Fruit fly (Drosophila melanogaster) whole organism, embryonic: ENCODE results near the gene CG15143.
A peak's percentile ranks its signal among the peaks of the same experiment; 100 is the strongest.

Experiments
- Ada2b ChIP-seq: fragments of 200-800 bp; sonication (Bioruptor generic); IDR thresholded peaks from 2 replicates; pipeline ENCODE4 v1.3.6; 2022; ENCODE audit warnings: missing biosample characterization, missing genetic modification characterization
- Antp ChIP-seq: fragments of 200-800 bp; sonication (Bioruptor generic); optimal IDR thresholded peaks from 3 replicates; lab custom pipeline; 2016; ENCODE audit warnings: missing biosample characterization, missing genetic modification characterization
- CG10209 ChIP-seq: fragments of 200-800 bp; sonication (Bioruptor generic); optimal IDR thresholded peaks from 3 replicates; lab custom pipeline; 2017; ENCODE audit warnings: missing biosample characterization, mild to moderate bottlenecking, missing genetic modification characterization, missing genetic modification reagents
- CG10267 ChIP-seq: fragments of 200-800 bp; sonication (Bioruptor generic); optimal IDR thresholded peaks from 2 replicates; lab custom pipeline; 2018; ENCODE audit warnings: missing biosample characterization, mild to moderate bottlenecking, missing genetic modification characterization, moderate library complexity
- CG10565 ChIP-seq: fragments of 200-800 bp; sonication (Bioruptor generic); optimal IDR thresholded peaks from 3 replicates; lab custom pipeline; 2016; ENCODE audit warnings: missing biosample characterization, mild to moderate bottlenecking, missing genetic modification characterization
- CG11247 ChIP-seq: fragments of 200-800 bp; sonication (Bioruptor generic); IDR thresholded peaks from 2 replicates; pipeline ENCODE4 v1.3.6; 2022; ENCODE audit warnings: missing biosample characterization, missing genetic modification characterization
- CG12104 ChIP-seq: fragments of 200-800 bp; sonication (Bioruptor generic); optimal IDR thresholded peaks from 3 replicates; lab custom pipeline; 2016; ENCODE audit warnings: missing biosample characterization, missing genetic modification characterization
- CG12744 ChIP-seq: fragments of 200-800 bp; sonication (Bioruptor generic); optimal IDR thresholded peaks from 2 replicates; lab custom pipeline; 2016; ENCODE audit warnings: missing biosample characterization, missing genetic modification characterization
- CG15601 ChIP-seq: fragments of 200-800 bp; sonication (Bioruptor generic); optimal IDR thresholded peaks from 3 replicates; lab custom pipeline; 2019; ENCODE audit warnings: missing biosample characterization, mild to moderate bottlenecking, missing genetic modification characterization, moderate library complexity
- CG17328 ChIP-seq: fragments of 200-800 bp; sonication (Bioruptor generic); IDR thresholded peaks from 2 replicates; pipeline ENCODE4 v1.3.6; 2022; ENCODE audit warnings: missing biosample characterization, missing genetic modification characterization
- CG2129 ChIP-seq: fragments of 200-800 bp; sonication (Bioruptor generic); IDR thresholded peaks from 2 replicates; pipeline ENCODE4 v1.3.6; 2022; ENCODE audit warnings: missing biosample characterization, missing genetic modification characterization; ENCODE audit not compliant: partially characterized antibody
- CG2712 ChIP-seq: fragments of 200-800 bp; optimal IDR thresholded peaks from 3 replicates; lab custom pipeline; 2019; ENCODE audit warnings: missing biosample characterization, mild to moderate bottlenecking, missing genetic modification characterization, moderate library complexity
- CG2889 ChIP-seq: fragments of 200-800 bp; sonication (Bioruptor generic); IDR thresholded peaks from 3 replicates; pipeline ENCODE4 v1.3.6; 2022; ENCODE audit warnings: missing biosample characterization, missing genetic modification characterization
- CG31365 ChIP-seq: fragments of 200-800 bp; sonication (Bioruptor generic); optimal IDR thresholded peaks from 2 replicates; lab custom pipeline; 2018; ENCODE audit warnings: missing biosample characterization, mild to moderate bottlenecking, missing genetic modification characterization
- CG31441 ChIP-seq: fragments of 200-800 bp; sonication (Bioruptor generic); IDR thresholded peaks from 2 replicates; pipeline ENCODE4 v1.3.6; 2022; ENCODE audit warnings: missing biosample characterization, missing genetic modification characterization
- CG33213 ChIP-seq: fragments of 200-800 bp; sonication (Bioruptor generic); optimal IDR thresholded peaks from 3 replicates; lab custom pipeline; 2016; ENCODE audit warnings: missing biosample characterization, missing genetic modification characterization
- CG3838 ChIP-seq: fragments of 200-800 bp; sonication (Bioruptor generic); optimal IDR thresholded peaks from 3 replicates; lab custom pipeline; 2016; ENCODE audit warnings: missing biosample characterization, missing genetic modification characterization
- CG4820 ChIP-seq: fragments of 200-800 bp; sonication (Bioruptor generic); optimal IDR thresholded peaks from 3 replicates; lab custom pipeline; 2016; ENCODE audit warnings: missing biosample characterization, missing genetic modification characterization
- CG6854 ChIP-seq: fragments of 200-800 bp; sonication (Bioruptor generic); optimal IDR thresholded peaks from 3 replicates; lab custom pipeline; 2017; ENCODE audit warnings: missing biosample characterization, mild to moderate bottlenecking, missing genetic modification characterization
- CG7745 ChIP-seq: fragments of 200-800 bp; sonication (Bioruptor generic); optimal IDR thresholded peaks from 2 replicates; lab custom pipeline; 2018; ENCODE audit warnings: missing biosample characterization, mild to moderate bottlenecking, missing genetic modification characterization, moderate library complexity
- CG8388 ChIP-seq: fragments of 200-800 bp; sonication (Bioruptor generic); optimal IDR thresholded peaks from 2 replicates; lab custom pipeline; 2019; ENCODE audit warnings: missing biosample characterization, mild to moderate bottlenecking, missing genetic modification characterization, moderate library complexity
- CG9817 ChIP-seq: fragments of 200-800 bp; sonication (Bioruptor generic); optimal IDR thresholded peaks from 2 replicates; lab custom pipeline; 2018; ENCODE audit warnings: missing biosample characterization, mild to moderate bottlenecking, missing genetic modification characterization, moderate library complexity
- Chrac-16 ChIP-seq: fragments of 200-800 bp; sonication (Bioruptor generic); optimal IDR thresholded peaks from 3 replicates; lab custom pipeline; 2016; ENCODE audit warnings: missing biosample characterization, missing genetic modification characterization
- D19A ChIP-seq: fragments of 200-800 bp; optimal IDR thresholded peaks from 3 replicates; lab custom pipeline; 2019; ENCODE audit warnings: missing biosample characterization, mild to moderate bottlenecking, missing genetic modification characterization, moderate library complexity
- Dll ChIP-seq: fragments of 200-800 bp; sonication (Bioruptor generic); IDR thresholded peaks from 4 replicates; pipeline ENCODE4 v1.3.6; 2022; ENCODE audit warnings: missing biosample characterization, missing genetic modification characterization; ENCODE audit not compliant: partially characterized antibody
- Dp ChIP-seq: fragments of 200-800 bp; sonication (Bioruptor generic); optimal IDR thresholded peaks from 2 replicates; lab custom pipeline; 2018; ENCODE audit warnings: missing biosample characterization, mild to moderate bottlenecking, missing genetic modification characterization, moderate library complexity
- Eip74EF ChIP-seq, 2 experiments: fragments of 200-800 bp in 1 of 2; fragments of >200 bp in 1 of 2; sonication (Bioruptor generic) in 1 of 2; optimal IDR thresholded peaks; 2 replicates each; lab custom pipeline; 2017 to 2019; ENCODE audit warnings: missing biosample characterization in 2 of 2, missing genetic modification characterization in 2 of 2, mild to moderate bottlenecking in 1 of 2, moderate library complexity in 1 of 2
- H2.0 ChIP-seq: fragments of 200-800 bp; sonication (Bioruptor generic); IDR thresholded peaks from 2 replicates; pipeline ENCODE4 v1.3.6; 2022; ENCODE audit warnings: missing biosample characterization, missing genetic modification characterization
- HLHmδ ChIP-seq: fragments of 200-800 bp; sonication (Bioruptor generic); optimal IDR thresholded peaks from 2 replicates; lab custom pipeline; 2018; ENCODE audit warnings: missing biosample characterization, mild to moderate bottlenecking, missing genetic modification characterization, moderate library complexity
- Hr39 ChIP-seq: fragments of >200 bp; optimal IDR thresholded peaks from 2 replicates; lab custom pipeline; 2017
- MESR4 ChIP-seq: fragments of 200-800 bp; sonication (Bioruptor generic); optimal IDR thresholded peaks from 2 replicates; lab custom pipeline; 2018; ENCODE audit warnings: missing biosample characterization, mild to moderate bottlenecking, missing genetic modification characterization, moderate library complexity
- Mrtf ChIP-seq: fragments of 200-800 bp; sonication (Bioruptor generic); IDR thresholded peaks from 3 replicates; pipeline ENCODE4 v1.3.6; 2022; ENCODE audit warnings: missing biosample characterization, missing genetic modification characterization
- Poxn ChIP-seq: fragments of 200-800 bp; sonication (Bioruptor generic); IDR thresholded peaks from 2 replicates; pipeline ENCODE4 v1.3.6; 2022; ENCODE audit warnings: missing biosample characterization, missing genetic modification characterization
- Trl ChIP-seq, 3 experiments: fragments of >200 bp in 2 of 3; fragments of 200-800 bp in 1 of 3; sonication (Bioruptor generic) in 1 of 3; optimal IDR thresholded peaks; 2 replicates in 1 of 3; 3 replicates in 2 of 3; lab custom pipeline; 2016 to 2017; ENCODE audit warnings: missing biosample characterization in 1 of 3, missing genetic modification characterization in 1 of 3
- Usf ChIP-seq: fragments of 200-800 bp; sonication (Bioruptor generic); optimal IDR thresholded peaks from 2 replicates; lab custom pipeline; 2017; ENCODE audit warnings: missing genotype, missing biosample characterization, missing genetic modification characterization
- ara ChIP-seq: fragments of 200-800 bp; sonication (Bioruptor generic); IDR thresholded peaks from 2 replicates; pipeline ENCODE4 v1.3.6; 2022; ENCODE audit warnings: missing biosample characterization, missing genetic modification characterization
- bsh ChIP-seq, 2 experiments: fragments of 200-800 bp; sonication (Bioruptor generic); optimal IDR thresholded peaks; 2 replicates each; lab custom pipeline; 2017 to 2018; ENCODE audit warnings: mild to moderate bottlenecking in 2 of 2, missing biosample characterization in 2 of 2, missing genetic modification characterization in 2 of 2, moderate library complexity in 1 of 2
- dm ChIP-seq: fragments of 200-800 bp; sonication (Bioruptor generic); optimal IDR thresholded peaks from 3 replicates; lab custom pipeline; 2016; ENCODE audit warnings: missing biosample characterization, missing genetic modification characterization
- grn ChIP-seq: fragments of 200-800 bp; sonication (Bioruptor generic); optimal IDR thresholded peaks from 3 replicates; lab custom pipeline; 2017; ENCODE audit warnings: missing biosample characterization, missing genetic modification characterization
- ham ChIP-seq: fragments of 200-800 bp; sonication (Bioruptor generic); IDR thresholded peaks from 2 replicates; pipeline ENCODE4 v1.3.6; 2022; ENCODE audit warnings: missing biosample characterization, missing genetic modification characterization
- ind ChIP-seq: fragments of 200-800 bp; sonication (Bioruptor generic); optimal IDR thresholded peaks from 3 replicates; lab custom pipeline; 2016; ENCODE audit warnings: missing biosample characterization, missing genetic modification characterization
- nmo ChIP-seq: fragments of 200-800 bp; sonication (Bioruptor generic); optimal IDR thresholded peaks from 2 replicates; lab custom pipeline; 2018; ENCODE audit warnings: missing biosample characterization, mild to moderate bottlenecking, missing genetic modification characterization, moderate library complexity
- psq ChIP-seq: fragments of 200-800 bp; sonication (Bioruptor generic); optimal IDR thresholded peaks from 2 replicates; lab custom pipeline; 2017; ENCODE audit warnings: missing biosample characterization, missing genetic modification characterization
- shn ChIP-seq: fragments of 200-800 bp; sonication (Bioruptor generic); optimal IDR thresholded peaks from 3 replicates; lab custom pipeline; 2016; ENCODE audit warnings: missing biosample characterization, missing genetic modification characterization
- slou ChIP-seq: fragments of 200-800 bp; sonication (Bioruptor generic); optimal IDR thresholded peaks from 3 replicates; lab custom pipeline; 2016; ENCODE audit warnings: missing biosample characterization, missing genetic modification characterization
- sqz ChIP-seq: fragments of 200-800 bp; sonication (Bioruptor generic); optimal IDR thresholded peaks from 3 replicates; lab custom pipeline; 2018; ENCODE audit warnings: missing biosample characterization, mild to moderate bottlenecking, missing genetic modification characterization
- tio ChIP-seq: fragments of 200-800 bp; sonication (Bioruptor generic); optimal IDR thresholded peaks from 2 replicates; lab custom pipeline; 2017; ENCODE audit warnings: missing biosample characterization, missing genetic modification characterization, inconsistent platforms
- trh ChIP-seq: fragments of 200-800 bp; sonication (Bioruptor generic); optimal IDR thresholded peaks from 2 replicates; lab custom pipeline; 2016; ENCODE audit warnings: missing biosample characterization, missing genetic modification characterization
- ttk ChIP-seq: fragments of 200-800 bp; sonication (Bioruptor generic); IDR thresholded peaks from 2 replicates; pipeline ENCODE4 v2.1.2; 2022; ENCODE audit warnings: missing biosample characterization, missing genetic modification characterization
- zen ChIP-seq: fragments of 200-800 bp; sonication (Bioruptor generic); optimal IDR thresholded peaks from 3 replicates; lab custom pipeline; 2018; ENCODE audit warnings: missing biosample characterization, mild to moderate bottlenecking, missing genetic modification characterization, moderate library complexity

The CG15143 gene

DNA sequence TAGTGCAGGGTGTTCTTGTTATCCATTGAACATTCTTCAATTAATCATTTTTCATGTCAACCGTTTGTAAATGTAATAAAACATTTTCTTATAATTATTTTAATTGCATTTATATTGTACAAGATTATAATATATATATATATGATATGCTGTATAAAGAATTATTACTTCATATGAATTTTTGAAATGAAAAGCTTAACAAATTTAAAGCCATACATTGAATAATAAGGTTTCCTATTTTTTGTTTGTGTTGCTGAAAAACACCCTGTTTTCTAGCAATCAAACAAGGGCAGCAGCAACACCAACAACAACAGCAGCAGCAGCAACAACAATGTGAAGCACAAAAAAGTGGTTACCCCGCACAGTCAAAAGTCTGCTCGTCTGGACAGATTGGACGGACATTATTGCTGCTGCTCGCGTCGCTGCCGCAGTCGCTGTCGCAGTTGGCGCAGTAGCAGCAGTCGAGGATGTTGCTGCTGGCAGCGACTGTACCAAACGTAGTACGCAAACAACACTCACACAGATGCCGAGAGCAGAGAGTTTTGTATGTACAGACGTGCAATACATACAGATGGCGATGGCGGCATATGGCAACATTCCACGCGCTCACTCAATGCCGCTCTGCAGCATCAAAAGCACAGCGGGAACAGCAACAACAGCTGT is 33.9 kb upstream of the CG15143 start (continued):
- TF ChIP-seq ham (GFP tag; lab: Robert Waterston, UW): no peak
- no peak for TF ChIP-seq CG17328
- TF ChIP-seq CG9817 (tag; lab: Kevin White, UChicago): peak; percentile 29
- no peak for TF ChIP-seq psq
- no peak for TF ChIP-seq slou (GFP tag; lab: Kevin White, UChicago)
- TF ChIP-seq Usf (GFP tag; lab: Kevin White, UChicago): no peak
- TF ChIP-seq trh: no peak
- TF ChIP-seq CG11247 (GFP tag; lab: Robert Waterston, UW): no peak
- no peak for TF ChIP-seq Trl (optimal IDR thresholded peaks at IDR 0.05; lab: Kevin White, UChicago)
- no peak for TF ChIP-seq Trl (GFP tag; optimal IDR thresholded peaks at IDR 0.05; lab: Kevin White, UChicago)
- TF ChIP-seq dm (GFP tag; lab: Kevin White, UChicago): no peak
- TF ChIP-seq CG12104 (GFP tag; lab: Kevin White, UChicago): no peak
- peak; percentile 6 for TF ChIP-seq ind (GFP tag; lab: Kevin White, UChicago)
- no peak for TF ChIP-seq zen (tag; lab: Kevin White, UChicago)
- TF ChIP-seq MESR4 (GFP tag; lab: Kevin White, UChicago): no peak
- TF ChIP-seq CG2889 (GFP tag; lab: Robert Waterston, UW): no peak
- TF ChIP-seq CG31365 (tag; lab: Kevin White, UChicago): no peak
- TF ChIP-seq Mrtf (GFP tag; lab: Robert Waterston, UW): no peak
- TF ChIP-seq Poxn (GFP tag; lab: Robert Waterston, UW): no peak
- TF ChIP-seq CG3838: no peak
- TF ChIP-seq Hr39 (lab: Kevin White, UChicago): no peak
- TF ChIP-seq Eip74EF (GFP tag; optimal IDR thresholded peaks at IDR 0.05; lab: Kevin White, UChicago): peak in 1 of 2 experiments; percentile 0
- peak; percentile 32 for TF ChIP-seq CG8388 (GFP tag; lab: Kevin White, UChicago)
- TF ChIP-seq Chrac-16 (GFP tag; lab: Kevin White, UChicago): no peak
- no peak for TF ChIP-seq Ada2b
- peak; percentile 59 for TF ChIP-seq sqz (GFP tag; lab: Kevin White, UChicago)
- TF ChIP-seq CG31441 (GFP tag; lab: Robert Waterston, UW): peak; percentile 52
- no peak for TF ChIP-seq tio (GFP tag; lab: Kevin White, UChicago)
- TF ChIP-seq CG2129 (GFP tag; lab: Robert Waterston, UW): no peak
- TF ChIP-seq CG7745 (tag; lab: Kevin White, UChicago): no peak
- TF ChIP-seq shn (GFP tag; lab: Kevin White, UChicago): no peak
- TF ChIP-seq CG15601 (tag; lab: Kevin White, UChicago): peak; percentile 11
- TF ChIP-seq grn: no peak
- TF ChIP-seq nmo (GFP tag; lab: Kevin White, UChicago): peak; percentile 30
- no peak for TF ChIP-seq CG12744 (GFP tag; lab: Kevin White, UChicago)
- peak; percentile 19 for TF ChIP-seq CG10209 (GFP tag; lab: Kevin White, UChicago)
- peak; percentile 36 for TF ChIP-seq D19A (tag; lab: Kevin White, UChicago)
- TF ChIP-seq HLHmδ: no peak
- TF ChIP-seq Dll (GFP tag; lab: Robert Waterston, UW): no peak
- no peak for TF ChIP-seq ttk (GFP tag; lab: Robert Waterston, UW)
- peak; percentile 36 for TF ChIP-seq CG2712 (tag; lab: Kevin White, UChicago)
- TF ChIP-seq H2.0 (GFP tag; lab: Robert Waterston, UW): no peak
- TF ChIP-seq CG33213 (GFP tag; lab: Kevin White, UChicago): no peak
- TF ChIP-seq bsh (GFP tag; optimal IDR thresholded peaks at IDR 0.05; lab: Kevin White, UChicago): peak in 1 of 2 experiments; percentile 5
- no peak for TF ChIP-seq Antp (GFP tag; lab: Kevin White, UChicago)
- no peak for TF ChIP-seq Dp
- no peak for TF ChIP-seq CG10565 (GFP tag; lab: Kevin White, UChicago)
- TF ChIP-seq CG6854 (GFP tag; lab: Kevin White, UChicago): peak; percentile 52
- no peak for TF ChIP-seq CG4820
- no peak for TF ChIP-seq ara (GFP tag; lab: Robert Waterston, UW)
- TF ChIP-seq CG10267 (tag; lab: Kevin White, UChicago): peak; percentile 13
